Worm (Caenorhabditis elegans) whole organism, young adult: ENCODE data around the gene sgca-1.

Source experiments
- Y95B8A.8 ChIP-seq: fragments of 200-800 bp; sonication (Bioruptor generic); IDR thresholded peaks from 2 replicates; pipeline ENCODE4 v1.3.6; 2022; ENCODE audit warnings: missing genetic modification reagents, missing genetic modification characterization, missing compliant biosample characterization
- ama-1 ChIP-seq, 3 experiments: fragments of 150-350 bp in 1 of 3; sonication (generic microtip) in 2 of 3; optimal IDR thresholded peaks; 2 replicates each; lab custom pipeline; 2014 to 2018; ENCODE audit warnings: missing biosample characterization in 2 of 3, missing genetic modification characterization in 2 of 3, missing genetic modification reagents in 2 of 3
- attf-5 ChIP-seq: fragments of 200-800 bp; sonication (Bioruptor generic); optimal IDR thresholded peaks from 2 replicates; lab custom pipeline; 2018; ENCODE audit warnings: mild to moderate bottlenecking, missing genetic modification characterization, missing compliant biosample characterization
- chd-7 ChIP-seq: sonication (generic microtip); optimal IDR thresholded peaks from 2 replicates; lab custom pipeline; 2016; ENCODE audit warnings: mild to moderate bottlenecking, missing genetic modification characterization, moderate library complexity, missing compliant biosample characterization
- fkh-3 ChIP-seq: sonication (generic microtip); optimal IDR thresholded peaks from 2 replicates; lab custom pipeline; 2016; ENCODE audit warnings: mild to moderate bottlenecking, missing genetic modification characterization, missing compliant biosample characterization
- him-1 ChIP-seq: sonication (generic microtip); optimal IDR thresholded peaks from 2 replicates; lab custom pipeline; 2016; ENCODE audit warnings: missing genotype, missing genetic modification reagents, missing genetic modification characterization, missing compliant biosample characterization
- lsy-27 ChIP-seq: sonication (generic microtip); optimal IDR thresholded peaks from 2 replicates; lab custom pipeline; 2017; ENCODE audit warnings: missing genetic modification characterization, mild to moderate bottlenecking, missing compliant biosample characterization, antibody characterized with exemption, missing genotype, borderline replicate concordance; ENCODE audit not compliant: insufficient read depth
- mel-28 ChIP-seq: sonication (generic microtip); optimal IDR thresholded peaks from 2 replicates; lab custom pipeline; 2016; ENCODE audit warnings: borderline replicate concordance, mild to moderate bottlenecking, missing genetic modification characterization, missing compliant biosample characterization
- snpc-4 ChIP-seq, 5 experiments: fragments of 150-350 bp in 1 of 5; sonication (generic microtip) in 4 of 5; optimal IDR thresholded peaks; 2 replicates each; lab custom pipeline; 2014 to 2018; ENCODE audit warnings: missing genetic modification characterization in 5 of 5, missing biosample characterization in 3 of 5, antibody characterized with exemption in 2 of 5, mild to moderate bottlenecking in 2 of 5, missing compliant biosample characterization in 2 of 5, missing genotype in 2 of 5, moderate library complexity in 2 of 5, missing genetic modification reagents in 1 of 5
- tbx-9 ChIP-seq: sonication (generic microtip); optimal IDR thresholded peaks from 2 replicates; lab custom pipeline; 2016; ENCODE audit warnings: borderline replicate concordance, missing genetic modification characterization, inconsistent platforms, missing compliant biosample characterization
- unc-62 ChIP-seq: fragments of 150-350 bp; optimal IDR thresholded peaks from 2 replicates; lab custom pipeline; 2014; ENCODE audit warnings: missing biosample characterization, missing genetic modification reagents, missing genetic modification characterization
- ztf-18 ChIP-seq: sonication (generic microtip); optimal IDR thresholded peaks from 2 replicates; lab custom pipeline; 2016; ENCODE audit warnings: missing genotype, mild to moderate bottlenecking, missing genetic modification characterization, missing compliant biosample characterization
- ztf-6 ChIP-seq: fragments of 200-800 bp; sonication (Bioruptor generic); IDR thresholded peaks from 2 replicates; pipeline ENCODE4 v1.3.6; 2022; ENCODE audit warnings: missing genetic modification reagents, missing genetic modification characterization, missing compliant biosample characterization

DNA sequence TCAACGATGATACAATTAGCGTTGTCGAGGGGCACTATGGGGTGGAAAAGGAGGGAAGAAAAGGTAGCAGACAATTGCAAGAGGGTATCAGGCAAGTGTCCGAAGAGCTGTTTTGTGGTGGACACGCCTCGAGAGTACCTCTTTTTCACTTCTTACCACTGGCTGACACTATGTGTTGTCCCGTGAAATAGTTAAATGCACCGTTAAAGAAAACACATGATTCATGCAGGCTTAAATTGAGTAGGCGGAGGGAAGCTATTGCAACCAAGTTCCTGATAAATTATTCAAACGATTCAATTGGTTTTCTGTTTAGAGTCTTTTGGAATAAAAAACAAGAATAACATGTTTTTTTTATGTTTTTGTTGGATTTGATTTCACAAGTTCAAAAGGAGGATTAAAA, 11.3 kb downstream of the sgca-1 start, which contains the start of gene irk-1:
- TF ChIP-seq chd-7 (tag; lab: Kevin White, UChicago), result no peak
- no peak for TF ChIP-seq fkh-3 (tag; lab: Kevin White, UChicago)
- no peak for TF ChIP-seq snpc-4 (GFP tag; optimal IDR thresholded peaks at IDR 0.05; lab: Kevin White, UChicago)
- no peak for TF ChIP-seq snpc-4 (tag; optimal IDR thresholded peaks at IDR 0.05; lab: Kevin White, UChicago)
- no peak for TF ChIP-seq tbx-9
- no peak for TF ChIP-seq lsy-27 (tag; lab: Kevin White, UChicago)
- no peak for TF ChIP-seq attf-5
- no peak for TF ChIP-seq unc-62 (GFP tag; lab: Kevin White, UChicago)
- no peak for TF ChIP-seq mel-28 (tag; lab: Kevin White, UChicago)
- no peak for TF ChIP-seq him-1
- TF ChIP-seq Y95B8A.8 (GFP tag; lab: Robert Waterston, UW), result no peak
- no peak for TF ChIP-seq ama-1 (optimal IDR thresholded peaks at IDR 0.05; lab: Kevin White, UChicago)
- no peak for TF ChIP-seq ama-1 (GFP tag; optimal IDR thresholded peaks at IDR 0.05; lab: Kevin White, UChicago)
- TF ChIP-seq ztf-6 (GFP tag; lab: Robert Waterston, UW), result no peak
- TF ChIP-seq ztf-18 (tag; lab: Kevin White, UChicago), result no peak
